Worm (Caenorhabditis elegans) whole organism, L4/young adult: ENCODE data around the gene algn-9.

Experiments used
- W03F9.2 ChIP-seq: fragments of 150-350 bp; optimal IDR thresholded peaks from 2 replicates; lab custom pipeline; 2014; ENCODE audit warnings: missing biosample characterization, missing genetic modification characterization
- dao-5 ChIP-seq: sonication (generic microtip); optimal IDR thresholded peaks from 2 replicates; lab custom pipeline; 2016; ENCODE audit warnings: missing genotype, missing genetic modification characterization, moderate library complexity, missing compliant biosample characterization

DNA sequence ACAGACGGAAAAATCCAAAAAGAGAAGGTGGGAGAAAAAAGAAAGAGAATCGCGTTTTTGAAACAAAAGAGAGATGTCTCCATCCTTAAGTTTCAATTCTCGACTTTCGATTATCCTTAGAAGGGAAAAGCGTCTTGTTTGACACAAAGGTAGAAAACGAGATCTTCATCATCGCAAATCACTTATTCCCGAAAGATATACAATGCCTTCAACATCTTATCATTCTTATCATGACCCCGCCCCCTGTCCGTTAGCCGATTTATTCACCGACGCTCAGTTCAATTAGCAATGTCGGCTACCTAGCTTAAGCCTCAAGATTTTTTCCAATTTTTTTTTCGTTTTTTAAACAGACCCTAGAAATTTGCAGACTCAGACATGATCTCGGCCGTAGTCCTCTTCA is 14.8 kb downstream of the algn-9 start, which contains the start of gene C14A4.9:
- no peak for TF ChIP-seq W03F9.2 (tag; lab: Kevin White, UChicago)
- TF ChIP-seq dao-5 (tag; lab: Kevin White, UChicago), result no peak
